Fruit fly (Drosophila melanogaster): ENCODE results near the gene CG11756.

CG11756 gene

DNA sequence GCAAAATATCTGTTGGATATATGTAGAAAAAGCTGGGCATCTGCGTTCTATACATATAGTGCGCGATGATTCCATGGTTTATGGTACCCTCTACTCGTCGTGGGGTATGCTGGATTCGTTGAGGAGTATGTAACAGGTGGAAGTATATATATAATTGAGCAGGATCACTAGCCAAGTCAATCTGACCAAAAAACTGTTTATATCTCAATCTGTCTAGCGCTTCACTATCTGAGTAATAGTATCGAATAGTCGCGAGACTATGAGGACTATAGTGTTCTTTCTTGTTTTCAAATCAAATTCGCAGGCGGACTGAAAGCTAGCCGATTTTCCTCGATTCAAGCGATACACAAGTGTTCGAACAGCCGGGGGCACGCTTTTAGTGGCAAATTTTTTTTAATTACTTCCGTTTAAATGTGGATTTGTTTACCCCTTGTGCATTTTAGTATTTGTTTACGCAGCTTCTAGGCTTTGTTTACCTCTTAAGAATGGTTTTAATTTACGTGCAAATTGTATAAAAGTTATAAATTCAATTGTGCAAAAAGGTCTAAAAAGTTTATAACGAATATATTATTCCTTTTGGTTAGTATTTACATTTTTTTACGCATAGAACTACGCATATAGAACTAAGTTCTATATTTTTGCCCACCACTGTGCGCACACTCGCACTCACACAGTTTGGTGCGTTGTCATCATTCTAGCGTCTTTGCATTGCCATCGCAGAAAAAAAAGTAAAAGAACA, 42.9 kb downstream of the CG11756 start (continued):
- TF ChIP-seq CG6254 (GFP tag; optimal IDR thresholded peaks at IDR 0.05), result peak; percentile 55
- no peak for TF ChIP-seq btn (GFP tag; optimal IDR thresholded peaks at IDR 0.05)
- TF ChIP-seq CG2712 (tag; optimal IDR thresholded peaks at IDR 0.05), result peak; percentile 75
- peak; percentile 28 for TF ChIP-seq Sry-δ (GFP tag; optimal IDR thresholded peaks at IDR 0.05)
- peak; percentile 77 for TF ChIP-seq CG1647 (GFP tag; optimal IDR thresholded peaks at IDR 0.05)
- peak; percentile 85 for TF ChIP-seq CG13624 (GFP tag; optimal IDR thresholded peaks at IDR 0.05)
- peak; percentile 69 for TF ChIP-seq dimm (GFP tag; IDR thresholded peaks at IDR 0.05)
- peak; percentile 57 for TF ChIP-seq CG10267 (tag; optimal IDR thresholded peaks at IDR 0.05)
- TF ChIP-seq chinmo (GFP tag; IDR thresholded peaks at IDR 0.05; ENCODE audit: partially characterized antibody), result 0 out of 4 replicates have a peak, but pooled peaks have one; percentile 20
- peak; percentile 43 for TF ChIP-seq sd (tag; optimal IDR thresholded peaks at IDR 0.05)
- TF ChIP-seq ems (GFP tag; optimal IDR thresholded peaks at IDR 0.05), result peak; percentile 39
- TF ChIP-seq schlank (tag; optimal IDR thresholded peaks at IDR 0.05), result peak; percentile 70
- TF ChIP-seq E2f2 (GFP tag; IDR thresholded peaks at IDR 0.05), result peak; percentile 59
- peak; percentile 59 to 83 for TF ChIP-seq chif (GFP tag; optimal IDR thresholded peaks at IDR 0.05)
- TF ChIP-seq Ravus (GFP tag; IDR thresholded peaks at IDR 0.05), result peak; percentile 46
- peak; percentile 65; the same call in 1 of the 2 replicates for TF ChIP-seq dati (GFP tag; IDR thresholded peaks at IDR 0.05)
- TF ChIP-seq CG11085 (GFP tag; IDR thresholded peaks at IDR 0.05), result peak; percentile 70
- TF ChIP-seq CG7963 (GFP tag; IDR thresholded peaks at IDR 0.05; ENCODE audit: partially characterized antibody), result no peak
- no peak for TF ChIP-seq Mes4 (GFP tag; optimal IDR thresholded peaks at IDR 0.05)
- TF ChIP-seq tap (tag; optimal IDR thresholded peaks at IDR 0.05), result peak; percentile 49
- TF ChIP-seq Vsx1 (GFP tag; optimal IDR thresholded peaks at IDR 0.05), result peak; percentile 46
- TF ChIP-seq CG16779 (GFP tag; IDR thresholded peaks at IDR 0.05), result peak; percentile 76
- TF ChIP-seq CG8359 (GFP tag; optimal IDR thresholded peaks at IDR 0.05; ENCODE audit: borderline replicate concordance), result peak; percentile 20
- no peak for TF ChIP-seq zen2 (GFP tag; IDR thresholded peaks at IDR 0.05; ENCODE audit: partially characterized antibody)
- peak; percentile 71 for TF ChIP-seq ro (GFP tag; IDR thresholded peaks at IDR 0.05)
- TF ChIP-seq CrebB (tag; optimal IDR thresholded peaks at IDR 0.05), result peak; percentile 66
- TF ChIP-seq Fer2 (tag; optimal IDR thresholded peaks at IDR 0.05), result peak; percentile 57
- TF ChIP-seq her (GFP tag; optimal IDR thresholded peaks at IDR 0.05), result peak; percentile 77
- peak; percentile 53 for TF ChIP-seq Dad (GFP tag; optimal IDR thresholded peaks at IDR 0.05)
- peak; percentile 61 for TF ChIP-seq Side (GFP tag; optimal IDR thresholded peaks at IDR 0.05)
- TF ChIP-seq CG3407 (GFP tag; optimal IDR thresholded peaks at IDR 0.05), result peak; percentile 22
- TF ChIP-seq jing (GFP tag; optimal IDR thresholded peaks at IDR 0.05), result peak; percentile 68
- no peak for TF ChIP-seq hb (GFP tag; IDR thresholded peaks at IDR 0.05; ENCODE audit: partially characterized antibody)
- TF ChIP-seq Aef1 (GFP tag; IDR thresholded peaks at IDR 0.05), result peak; percentile 88
- peak; percentile 74 for TF ChIP-seq Abd-B (GFP tag; optimal IDR thresholded peaks at IDR 0.05)
- TF ChIP-seq lmd (GFP tag; IDR thresholded peaks at IDR 0.05), result peak; percentile 84
- TF ChIP-seq CG7357 (GFP tag; IDR thresholded peaks at IDR 0.05), result peak; percentile 65
- peak; percentile 86 for TF ChIP-seq CG14014 (GFP tag; IDR thresholded peaks at IDR 0.05)
- TF ChIP-seq gsb-n (tag; optimal IDR thresholded peaks at IDR 0.05), result peak; percentile 22
- peak; percentile 67 for TF ChIP-seq CG5245 (GFP tag; optimal IDR thresholded peaks at IDR 0.05)
- TF ChIP-seq NFAT (GFP tag; IDR thresholded peaks at IDR 0.05), result peak; percentile 86
- TF ChIP-seq CG12769 (tag; optimal IDR thresholded peaks at IDR 0.05), result peak; percentile 94
- peak; percentile 82 for TF ChIP-seq ab (GFP tag; optimal IDR thresholded peaks at IDR 0.05)
- TF ChIP-seq Hey (tag; optimal IDR thresholded peaks at IDR 0.05), result peak; percentile 5
- peak; percentile 67 for TF ChIP-seq Gsc (GFP tag; IDR thresholded peaks at IDR 0.05)
- peak; percentile 82 for TF ChIP-seq CG11504 (tag; optimal IDR thresholded peaks at IDR 0.05)
- no peak for TF ChIP-seq Stat92E (GFP tag; optimal IDR thresholded peaks at IDR 0.05)
- peak; percentile 83 for TF ChIP-seq so (GFP tag; IDR thresholded peaks at IDR 0.05)
- TF ChIP-seq lab (GFP tag; optimal IDR thresholded peaks at IDR 0.05), result peak; percentile 88
